Fruit fly (Drosophila melanogaster) whole organism, adult: ENCODE results near the gene nonA.

Experiments
- CG1620 ChIP-seq: fragments of 200-800 bp; sonication (Bioruptor generic); optimal IDR thresholded peaks from 2 replicates; lab custom pipeline; 2016; ENCODE audit warnings: missing biosample characterization, missing genetic modification characterization
- Mnt ChIP-seq: fragments of 200-800 bp; sonication (Bioruptor generic); optimal IDR thresholded peaks from 2 replicates; lab custom pipeline; 2016; ENCODE audit warnings: missing biosample characterization, mild to moderate bottlenecking, missing genetic modification characterization
- tj ChIP-seq: fragments of 200-800 bp; sonication (Bioruptor generic); optimal IDR thresholded peaks from 3 replicates; lab custom pipeline; 2017; ENCODE audit warnings: missing biosample characterization, mild to moderate bottlenecking, missing genetic modification characterization, moderate library complexity

DNA sequence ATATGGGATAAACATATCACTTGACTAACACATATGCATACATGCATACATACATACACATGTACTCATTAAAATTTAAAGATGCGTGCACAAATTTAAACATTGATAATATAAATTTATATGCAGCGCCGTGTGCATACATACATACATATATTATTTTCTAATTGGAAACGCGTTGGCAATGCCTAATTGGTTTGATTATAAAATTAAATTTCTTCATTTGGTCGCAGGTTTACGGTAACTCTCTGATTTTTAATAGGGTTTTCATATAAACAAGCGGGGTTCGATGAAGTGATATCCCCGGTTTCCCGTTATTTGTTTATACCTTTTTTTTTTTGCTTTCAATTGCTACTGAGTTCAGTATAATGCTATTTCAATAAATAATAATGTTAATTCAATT is 12.7 kb downstream of the nonA start:
- TF ChIP-seq tj, result no peak
- no peak for TF ChIP-seq CG1620
- TF ChIP-seq Mnt (GFP tag; lab: Kevin White, UChicago), result no peak
